Worm (Caenorhabditis elegans): Measurements from ENCODE around the gene spe-36.

spe-36 gene

ce11 chrIV:11601721-11602405, 9.8 kb upstream of the spe-36 start (continued):
- TF ChIP-seq let-607 (tag; optimal IDR thresholded peaks at IDR 0.05) (no peak), hlh-12 (tag; optimal IDR thresholded peaks at IDR 0.05) (no peak), ccch-3 (GFP tag; optimal IDR thresholded peaks at IDR 0.05) (no peak), nhr-90 (tag; optimal IDR thresholded peaks at IDR 0.05) (no peak), atf-7 (tag; optimal IDR thresholded peaks at IDR 0.05) (no peak), lin-40 (tag; optimal IDR thresholded peaks at IDR 0.05) (peak; percentile 49), K11D2.4 (GFP tag; IDR thresholded peaks at IDR 0.05) (0 out of 2 replicates have a peak, but pooled peaks have one; percentile 14), let-526 (GFP tag; IDR thresholded peaks at IDR 0.05) (no peak), hlh-26 (GFP tag; conservative IDR thresholded peaks at IDR 0.05) (no peak), attf-6 (GFP tag; IDR thresholded peaks at IDR 0.05) (no peak), madf-8 (GFP tag; conservative IDR thresholded peaks at IDR 0.05) (no peak), F55B11.4 (tag; optimal IDR thresholded peaks at IDR 0.05; ENCODE audit: borderline replicate concordance, insufficient read depth) (no peak), rcor-1 (GFP tag; IDR thresholded peaks at IDR 0.05) (no peak), Y95B8A.8 (GFP tag; IDR thresholded peaks at IDR 0.05) (no peak), ZK185.1 (tag; optimal IDR thresholded peaks at IDR 0.05; ENCODE audit: poor library complexity, severe bottlenecking) (peak; percentile 62), B0035.1 (tag; optimal IDR thresholded peaks at IDR 0.05) (peak; percentile 43), T07F8.4 (tag; optimal IDR thresholded peaks at IDR 0.05) (no peak), nhr-120 (GFP tag; IDR thresholded peaks at IDR 0.05) (no peak), ztf-25 (GFP tag; IDR thresholded peaks at IDR 0.05) (no peak), B0019.2 (GFP tag; conservative IDR thresholded peaks at IDR 0.05) (no peak), F39B2.1 (GFP tag; IDR thresholded peaks at IDR 0.05) (no peak), ceh-100 (GFP tag; IDR thresholded peaks at IDR 0.05) (peak; percentile 64), ztf-22 (GFP tag; optimal IDR thresholded peaks at IDR 0.05) (no peak), Y53G8AR.9 (GFP tag; conservative IDR thresholded peaks at IDR 0.05) (peak; percentile 35; the same call in 1 of the 2 replicates), pbrm-1 (GFP tag; IDR thresholded peaks at IDR 0.05) (peak; percentile 43; the same call in 1 of the 2 replicates), nfyb-1 (GFP tag; IDR thresholded peaks at IDR 0.05) (peak; percentile 60; the same call in 1 of the 2 replicates), sptf-2 (GFP tag; optimal IDR thresholded peaks at IDR 0.05) (no peak), ztf-3 (GFP tag; optimal IDR thresholded peaks at IDR 0.05) (no peak), egl-44 (GFP tag; IDR thresholded peaks at IDR 0.05) (no peak), repo-1 (tag; optimal IDR thresholded peaks at IDR 0.05) (peak; percentile 54), lin-35 (GFP tag; optimal IDR thresholded peaks at IDR 0.05) (peak in 1 of 3 experiments; percentile 37), madf-3 (GFP tag; IDR thresholded peaks at IDR 0.05) (peak; percentile 74; the same call in 1 of the 2 replicates), ztf-6 (GFP tag; IDR thresholded peaks at IDR 0.05) (no peak), mxl-1 (tag; optimal IDR thresholded peaks at IDR 0.05) (no peak), rpc-1 (optimal IDR thresholded peaks at IDR 0.05) (peak; percentile 1), rpc-1 (tag; optimal IDR thresholded peaks at IDR 0.05) (peak; percentile 3), nfya-1 (tag; optimal IDR thresholded peaks at IDR 0.05; ENCODE audit: borderline replicate concordance, insufficient read depth) (no peak), nhr-179 (tag; optimal IDR thresholded peaks at IDR 0.05) (no peak), lag-1 (GFP tag; IDR thresholded peaks at IDR 0.05) (no peak), sea-2 (GFP tag; IDR thresholded peaks at IDR 0.05) (no peak), mcd-1 (GFP tag; IDR thresholded peaks at IDR 0.05) (peak; percentile 71), tlf-1 (GFP tag; optimal IDR thresholded peaks at IDR 0.05) (peak; percentile 35), F52B5.7 (tag; optimal IDR thresholded peaks at IDR 0.05) (no peak), zim-3 (tag; optimal IDR thresholded peaks at IDR 0.05) (no peak), Y56A3A.18 (GFP tag; IDR thresholded peaks at IDR 0.05) (no peak), him-1 (tag; optimal IDR thresholded peaks at IDR 0.05) (no peak), attf-3 (GFP tag; conservative IDR thresholded peaks at IDR 0.05) (no peak; the same call in 1 of the 2 replicates), dox-1 (GFP tag; IDR thresholded peaks at IDR 0.05) (peak; percentile 62; the same call in 1 of the 2 replicates)

Data from whole organism, young adult.